Worm (Caenorhabditis elegans): ENCODE measurements around the gene T25D1.2.
A peak's percentile ranks its signal among the peaks of the same experiment; 100 is the strongest.
"Not testable (repeated sequence)": the region's sequence is repeated elsewhere in the genome, so short reads cannot be mapped to it uniquely, and the experiment has no call there.

Gene T25D1.2

DNA sequence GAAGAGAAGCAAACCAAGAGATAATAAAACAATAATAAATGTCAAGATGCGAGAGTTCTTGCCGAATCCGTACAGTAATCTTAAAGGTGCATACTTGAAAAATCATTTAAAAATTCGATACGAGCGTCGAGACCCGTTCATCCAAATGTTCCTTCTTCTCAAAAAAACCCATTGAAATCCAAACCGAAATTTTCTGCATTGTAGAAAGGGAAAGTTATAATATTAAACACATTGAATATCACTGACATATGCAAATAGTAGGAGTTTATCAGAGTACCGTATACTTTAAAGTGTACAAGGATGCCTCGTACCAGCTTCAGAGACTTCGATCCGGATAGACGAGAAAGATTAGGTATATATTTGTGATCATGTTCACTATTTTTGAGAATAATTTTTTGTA, at the start of gene T25D1.2:
T25D1.2 (plus strand) TSS at position 301 of the 400 bp plus-strand sequence.
- TF ChIP-seq nhr-10 (tag; optimal IDR thresholded peaks at IDR 0.05); nhr-11 (tag; optimal IDR thresholded peaks at IDR 0.05); ama-1 (optimal IDR thresholded peaks at IDR 0.05): not testable (repeated sequence)

DNA sequence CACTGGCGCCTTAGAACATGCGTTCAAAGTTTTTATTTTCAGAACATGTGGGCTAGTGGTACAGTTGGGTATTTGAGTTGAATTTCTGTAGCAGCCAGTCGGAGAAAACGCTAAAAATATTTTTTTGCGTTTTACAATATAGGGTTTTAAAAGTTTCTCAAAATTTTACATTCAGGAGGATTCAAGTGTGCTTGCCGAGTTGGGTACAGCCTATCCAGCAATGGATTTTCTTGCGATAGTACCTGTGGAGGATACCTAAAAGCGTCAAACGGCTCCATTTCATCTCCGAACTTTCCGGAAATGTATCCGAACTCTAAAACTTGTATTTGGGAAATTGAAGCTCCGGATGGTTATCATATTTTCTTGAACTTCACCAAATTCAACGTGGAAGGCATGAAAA, 49.2 kb upstream of the T25D1.2 start:
- TF ChIP-seq sem-4 (tag; optimal IDR thresholded peaks at IDR 0.05) (no peak), R02D3.7 (tag; optimal IDR thresholded peaks at IDR 0.05) (no peak), nhr-25 (tag; optimal IDR thresholded peaks at IDR 0.05) (no peak), egl-27 (tag; optimal IDR thresholded peaks at IDR 0.05) (no peak)

DNA sequence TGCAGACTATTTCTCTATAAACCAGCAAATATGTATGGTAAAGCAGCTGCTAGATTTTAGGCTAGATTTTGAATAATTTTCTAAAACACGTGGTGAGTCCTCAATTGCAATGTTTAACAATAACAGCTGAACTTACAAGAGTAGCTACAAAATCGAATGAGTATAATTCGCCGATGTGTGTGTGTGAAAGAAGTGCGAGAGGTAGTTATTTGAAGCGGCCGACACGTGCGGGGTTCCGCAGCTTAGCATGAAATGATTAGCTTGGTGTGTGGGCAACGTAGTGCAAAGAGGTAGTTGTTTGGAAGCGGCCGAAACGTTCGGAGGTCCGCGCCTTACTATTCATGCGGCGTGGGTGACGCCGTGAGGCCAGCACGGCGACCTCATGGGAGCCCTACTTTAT, 46.5 kb upstream of the T25D1.2 start:
- TF ChIP-seq elt-1 (tag; optimal IDR thresholded peaks at IDR 0.05) (no peak), egl-27 (tag; optimal IDR thresholded peaks at IDR 0.05) (no peak), ceh-82 (tag; optimal IDR thresholded peaks at IDR 0.05) (no peak), fos-1 (tag; optimal IDR thresholded peaks at IDR 0.05) (no peak), elt-3 (tag; optimal IDR thresholded peaks at IDR 0.05) (no peak), lin-13 (GFP tag; optimal IDR thresholded peaks at IDR 0.05) (no peak)

DNA sequence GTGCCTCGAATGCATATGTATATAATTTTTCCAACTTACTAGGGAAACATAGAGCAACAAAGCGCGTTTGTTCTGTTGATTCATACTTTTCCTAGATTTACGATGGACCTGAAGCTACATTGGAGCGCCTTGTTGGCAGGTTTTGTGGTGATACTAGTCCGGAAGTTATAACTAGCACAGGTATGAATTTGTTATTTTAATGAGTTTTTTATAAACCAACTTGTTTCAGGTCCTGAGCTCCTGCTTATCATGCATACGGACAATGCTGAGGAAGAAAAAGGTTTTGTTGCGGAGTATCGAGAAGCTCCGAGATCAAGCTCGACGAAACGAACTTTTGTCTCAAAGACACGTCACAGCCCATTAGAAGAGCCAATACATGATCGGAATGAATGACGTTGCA, 44.6 kb upstream of the T25D1.2 start, which contains the start of gene F38E9.1:
F38E9.1 (plus strand) TSS at position 301 of the 400 bp plus-strand sequence.
- TF ChIP-seq fos-1 (tag; optimal IDR thresholded peaks at IDR 0.05) (no peak), nhr-129 (tag; optimal IDR thresholded peaks at IDR 0.05) (no peak), peb-1 (tag; optimal IDR thresholded peaks at IDR 0.05) (no peak), elt-3 (tag; optimal IDR thresholded peaks at IDR 0.05) (no peak), nhr-237 (tag; optimal IDR thresholded peaks at IDR 0.05) (no peak), lsy-2 (tag; optimal IDR thresholded peaks at IDR 0.05) (no peak), lin-39 (tag; optimal IDR thresholded peaks at IDR 0.05) (no peak), zag-1 (tag; optimal IDR thresholded peaks at IDR 0.05) (no peak)

DNA sequence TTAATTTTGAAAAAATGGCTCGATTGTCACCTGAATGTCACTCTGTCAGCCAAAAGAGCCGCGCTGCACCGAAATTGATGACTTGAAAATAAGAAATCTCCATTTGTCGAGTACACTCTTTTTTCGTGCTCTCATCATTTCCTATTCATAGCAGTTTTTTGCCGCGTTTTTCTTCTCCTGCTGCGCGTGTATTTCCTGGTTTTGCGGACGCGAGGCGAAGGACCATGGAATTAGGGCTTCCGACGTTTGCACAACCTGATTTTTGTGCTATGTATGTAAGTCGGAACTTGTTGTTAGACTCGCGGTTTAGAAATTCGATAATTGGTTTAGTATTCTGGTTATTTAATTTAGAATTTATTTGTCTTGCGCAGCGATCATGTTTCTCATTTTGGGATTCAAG, 35.1 kb upstream of the T25D1.2 start:
- TF ChIP-seq dmd-4 (tag; optimal IDR thresholded peaks at IDR 0.05) (no peak), peb-1 (tag; optimal IDR thresholded peaks at IDR 0.05) (no peak), zag-1 (tag; optimal IDR thresholded peaks at IDR 0.05) (no peak), mbf-1 (tag; optimal IDR thresholded peaks at IDR 0.05) (no peak), C34F6.9 (tag; optimal IDR thresholded peaks at IDR 0.05) (no peak), unc-39 (tag; optimal IDR thresholded peaks at IDR 0.05) (no peak), Y55F3AM.14 (GFP tag; optimal IDR thresholded peaks at IDR 0.05) (no peak), lin-39 (tag; optimal IDR thresholded peaks at IDR 0.05) (no peak), nhr-237 (tag; optimal IDR thresholded peaks at IDR 0.05) (no peak), nhr-6 (tag; optimal IDR thresholded peaks at IDR 0.05) (no peak), nhr-25 (tag; optimal IDR thresholded peaks at IDR 0.05) (no peak), unc-55 (GFP tag; optimal IDR thresholded peaks at IDR 0.05) (peak; percentile 19), blmp-1 (tag; optimal IDR thresholded peaks at IDR 0.05; ENCODE audit: insufficient read depth) (no peak), sma-9 (GFP tag; optimal IDR thresholded peaks at IDR 0.05) (peak; percentile 13), sma-9 (tag; optimal IDR thresholded peaks at IDR 0.05) (no peak)

DNA sequence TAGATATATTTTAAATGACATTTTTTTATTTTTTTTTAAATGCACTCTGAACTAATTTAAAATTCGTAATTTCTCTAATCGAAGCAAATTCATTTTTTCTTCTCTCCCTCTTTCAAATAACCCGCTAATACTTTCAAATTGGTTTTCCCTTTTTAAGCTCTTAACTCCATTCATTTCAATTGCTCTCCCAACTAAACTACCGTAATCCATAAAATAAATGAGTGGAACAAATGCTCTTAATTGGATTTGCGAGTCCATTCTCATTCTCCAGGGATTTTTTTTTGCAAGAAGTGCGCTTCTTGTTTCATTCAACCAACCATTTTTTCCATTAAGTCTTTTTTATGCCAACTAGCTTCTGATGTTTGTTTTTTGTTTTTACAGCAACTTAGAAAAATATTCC, 34.3 kb upstream of the T25D1.2 start:
- TF ChIP-seq lsy-2 (tag; optimal IDR thresholded peaks at IDR 0.05), result peak in 1 of 2 experiments; percentile 49
- TF ChIP-seq ztf-11 (tag; optimal IDR thresholded peaks at IDR 0.05), result no peak
- no peak for TF ChIP-seq snpc-4 (tag; optimal IDR thresholded peaks at IDR 0.05)
- no peak for TF ChIP-seq mbf-1 (tag; optimal IDR thresholded peaks at IDR 0.05)
- TF ChIP-seq lin-39 (tag; optimal IDR thresholded peaks at IDR 0.05), result no peak

DNA sequence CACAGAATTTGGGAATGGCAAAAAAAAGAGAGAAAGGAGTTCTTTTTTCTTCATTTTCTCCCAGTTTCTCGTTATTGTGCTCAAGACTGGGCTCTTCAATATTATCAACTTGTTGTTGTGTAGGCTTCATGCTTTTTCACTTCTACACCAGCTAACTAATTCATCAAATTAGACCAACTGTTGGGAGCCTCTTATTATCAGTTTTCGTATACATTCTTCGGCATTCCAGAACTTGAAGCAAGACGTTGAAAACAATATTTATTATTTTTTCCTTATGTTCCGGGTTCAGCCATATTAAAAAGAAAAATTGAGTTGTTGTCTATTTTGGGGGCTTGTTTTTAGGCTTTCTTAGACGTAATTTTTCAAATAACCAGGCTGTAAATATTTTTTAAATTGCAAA, 32.4 kb upstream of the T25D1.2 start:
- no peak for TF ChIP-seq nhr-23 (tag; optimal IDR thresholded peaks at IDR 0.05)
- TF ChIP-seq lin-39 (tag; optimal IDR thresholded peaks at IDR 0.05), result no peak
- TF ChIP-seq ztf-11 (tag; optimal IDR thresholded peaks at IDR 0.05), result no peak
- no peak for TF ChIP-seq blmp-1 (tag; optimal IDR thresholded peaks at IDR 0.05; ENCODE audit: insufficient read depth)
- TF ChIP-seq fos-1 (tag; optimal IDR thresholded peaks at IDR 0.05), result no peak
- no peak for TF ChIP-seq skn-1 (tag; optimal IDR thresholded peaks at IDR 0.05)
- TF ChIP-seq lin-11 (tag; optimal IDR thresholded peaks at IDR 0.05), result no peak
- no peak for TF ChIP-seq nhr-129 (tag; optimal IDR thresholded peaks at IDR 0.05)
- TF ChIP-seq ama-1 (optimal IDR thresholded peaks at IDR 0.05), result no peak
- TF ChIP-seq nhr-77 (tag; optimal IDR thresholded peaks at IDR 0.05), result no peak
- TF ChIP-seq elt-3 (tag; optimal IDR thresholded peaks at IDR 0.05), result no peak
- TF ChIP-seq sma-3 (GFP tag; optimal IDR thresholded peaks at IDR 0.05), result no peak
- no peak for TF ChIP-seq nhr-6 (tag; optimal IDR thresholded peaks at IDR 0.05)
- TF ChIP-seq nhr-10 (tag; optimal IDR thresholded peaks at IDR 0.05), result no peak
- no peak for TF ChIP-seq ZK546.5 (tag; optimal IDR thresholded peaks at IDR 0.05)
- no peak for TF ChIP-seq snpc-4 (tag; optimal IDR thresholded peaks at IDR 0.05)
- no peak for TF ChIP-seq lin-13 (GFP tag; optimal IDR thresholded peaks at IDR 0.05)
- no peak for TF ChIP-seq unc-55 (GFP tag; optimal IDR thresholded peaks at IDR 0.05)
